Fruit fly (Drosophila melanogaster) whole organism, prepupa: ENCODE data around the gene CG46303.

Source experiments
- CG10669 ChIP-seq: fragments of 200-800 bp; sonication (Bioruptor generic); optimal IDR thresholded peaks from 3 replicates; lab custom pipeline; 2018; ENCODE audit warnings: missing biosample characterization, mild to moderate bottlenecking, missing genetic modification characterization, moderate library complexity
- CG15336 ChIP-seq: fragments of 200-800 bp; sonication (Bioruptor generic); IDR thresholded peaks from 2 replicates; pipeline ENCODE4 v1.3.6; 2022; ENCODE audit warnings: missing biosample characterization, missing genetic modification characterization
- CG3032 ChIP-seq: fragments of 200-800 bp; optimal IDR thresholded peaks from 2 replicates; lab custom pipeline; 2019; ENCODE audit warnings: missing biosample characterization, mild to moderate bottlenecking, missing genetic modification characterization, moderate library complexity
- CG34406 ChIP-seq: fragments of 200-800 bp; sonication (Bioruptor generic); optimal IDR thresholded peaks from 3 replicates; lab custom pipeline; 2016; ENCODE audit warnings: missing biosample characterization, missing genetic modification characterization
- CG4318 ChIP-seq: fragments of 200-800 bp; sonication (Bioruptor generic); optimal IDR thresholded peaks from 3 replicates; lab custom pipeline; 2017; ENCODE audit warnings: missing biosample characterization, mild to moderate bottlenecking, missing genetic modification characterization
- CG6276 ChIP-seq: fragments of 200-800 bp; sonication (Bioruptor generic); optimal IDR thresholded peaks from 2 replicates; lab custom pipeline; 2017; ENCODE audit warnings: missing biosample characterization, mild to moderate bottlenecking, missing genetic modification characterization
- Eip75B ChIP-seq: fragments of 200-800 bp; sonication (Bioruptor generic); optimal IDR thresholded peaks from 3 replicates; lab custom pipeline; 2016; ENCODE audit warnings: missing biosample characterization, missing genetic modification characterization
- Gug ChIP-seq: fragments of 200-800 bp; sonication (Bioruptor generic); IDR thresholded peaks from 2 replicates; pipeline ENCODE4 v1.3.6; 2022; ENCODE audit warnings: missing biosample characterization, missing genetic modification characterization
- Hr39 ChIP-seq: fragments of 200-800 bp; sonication (Bioruptor generic); optimal IDR thresholded peaks from 2 replicates; lab custom pipeline; 2016; ENCODE audit warnings: missing biosample characterization, missing genetic modification characterization
- Hr4 ChIP-seq: fragments of 200-800 bp; sonication (Bioruptor generic); optimal IDR thresholded peaks from 3 replicates; lab custom pipeline; 2016; ENCODE audit warnings: missing biosample characterization, missing genetic modification characterization
- acj6 ChIP-seq: fragments of 200-800 bp; sonication (Bioruptor generic); optimal IDR thresholded peaks from 3 replicates; lab custom pipeline; 2016; ENCODE audit warnings: missing biosample characterization, missing genetic modification characterization
- fkh ChIP-seq: fragments of 200-800 bp; sonication (Bioruptor generic); optimal IDR thresholded peaks from 3 replicates; lab custom pipeline; 2017; ENCODE audit warnings: missing biosample characterization, mild to moderate bottlenecking, missing genetic modification characterization, moderate library complexity

- TF ChIP-seq CG34406 (GFP tag; lab: Kevin White, UChicago) (no peak), Eip75B (GFP tag; lab: Kevin White, UChicago) (no peak), CG10669 (GFP tag; lab: Kevin White, UChicago) (no peak), CG3032 (no peak), Hr4 (GFP tag; lab: Kevin White, UChicago) (no peak), Gug (GFP tag; lab: Robert Waterston, UW) (no peak), CG4318 (no peak), acj6 (GFP tag; lab: Kevin White, UChicago) (no peak), fkh (GFP tag; lab: Kevin White, UChicago) (no peak), CG15336 (GFP tag; lab: Robert Waterston, UW) (no peak), Hr39 (GFP tag; lab: Kevin White, UChicago) (no peak), CG6276 (GFP tag; lab: Kevin White, UChicago) (no peak)
Measured at dm6 chr3R:5836536-5836935, 14.8 kb downstream of the CG46303 start.
